Worm (Caenorhabditis elegans): Measurements from ENCODE around the gene grsp-4.

- TF ChIP-seq ztf-16 (tag; optimal IDR thresholded peaks at IDR 0.05) (no peak), ceh-34 (tag; optimal IDR thresholded peaks at IDR 0.05) (no peak)
These were observed 21.3 kb upstream of the grsp-4 start, which contains the start of gene C50E3.11 for ce11 chrV:7603404-7603803.
